Worm (Caenorhabditis elegans): Measurements from ENCODE around the gene Y49F6B.9.

ce11 chrII:3482231-3482630 lies 17.0 kb downstream of the Y49F6B.9 start, which contains the start of gene smu-2:
- no peak for TF ChIP-seq hlh-26 (GFP tag; conservative IDR thresholded peaks at IDR 0.05)
- no peak for TF ChIP-seq unc-62 (GFP tag; optimal IDR thresholded peaks at IDR 0.05)
- TF ChIP-seq attf-3 (GFP tag; conservative IDR thresholded peaks at IDR 0.05): no peak; the same call in 1 of the 2 replicates
- no peak for TF ChIP-seq ama-1 (optimal IDR thresholded peaks at IDR 0.05)
- no peak for TF ChIP-seq ama-1 (GFP tag; optimal IDR thresholded peaks at IDR 0.05)
- peak; percentile 50 for TF ChIP-seq lsl-1 (GFP tag; optimal IDR thresholded peaks at IDR 0.05)
- TF ChIP-seq snpc-4 (GFP tag; optimal IDR thresholded peaks at IDR 0.05): no peak
- TF ChIP-seq snpc-4 (tag; optimal IDR thresholded peaks at IDR 0.05): peak in 1 of 4 experiments; percentile 23
- TF ChIP-seq pha-4 (tag; optimal IDR thresholded peaks at IDR 0.05): no peak

Data from whole organism, young adult.